Worm (Caenorhabditis elegans) whole organism, L4 larva: ENCODE data around the gene C18B12.4.

ENCODE experiments used
- F37D6.2 ChIP-seq: sonication (generic microtip); optimal IDR thresholded peaks from 2 replicates; lab custom pipeline; 2016; ENCODE audit warnings: mild to moderate bottlenecking, missing genetic modification characterization, missing compliant biosample characterization
- F49E8.2 ChIP-seq: sonication (generic microtip); optimal IDR thresholded peaks from 2 replicates; lab custom pipeline; 2016; ENCODE audit warnings: missing compliant biosample characterization, mild to moderate bottlenecking, missing genetic modification characterization, borderline replicate concordance
- R02D3.7 ChIP-seq: fragments of 150-350 bp; sonication (generic microtip); optimal IDR thresholded peaks from 3 replicates; lab custom pipeline; 2014; ENCODE audit warnings: missing biosample characterization, missing genetic modification characterization
- T20F7.1 ChIP-seq: fragments of 200-800 bp; sonication (Bioruptor generic); optimal IDR thresholded peaks from 2 replicates; lab custom pipeline; 2018; ENCODE audit warnings: mild to moderate bottlenecking, missing genetic modification characterization, missing compliant biosample characterization
- T26A8.4 ChIP-seq: fragments of 200-800 bp; sonication (Bioruptor generic); IDR thresholded peaks from 2 replicates; pipeline ENCODE4 v1.3.6; 2022; ENCODE audit warnings: missing genetic modification characterization, missing compliant biosample characterization
- Y48G9A.11 ChIP-seq: fragments of 200-800 bp; sonication (Bioruptor generic); IDR thresholded peaks from 2 replicates; pipeline ENCODE4 v1.3.6; 2022; ENCODE audit warnings: missing genetic modification reagents, missing genetic modification characterization, missing compliant biosample characterization
- Y5F2A.4 ChIP-seq: fragments of 200-800 bp; sonication (Bioruptor generic); optimal IDR thresholded peaks from 2 replicates; lab custom pipeline; 2018; ENCODE audit warnings: mild to moderate bottlenecking, missing genetic modification characterization, missing compliant biosample characterization
- ZK546.5 ChIP-seq, 2 experiments: sonication (generic microtip); optimal IDR thresholded peaks; 2 replicates each; lab custom pipeline; 2017; ENCODE audit warnings: missing biosample characterization in 2 of 2, missing genetic modification characterization in 2 of 2
- arid-1 ChIP-seq: fragments of 200-800 bp; sonication (Bioruptor generic); conservative IDR thresholded peaks from 2 replicates; pipeline ENCODE4 v1.3.6; 2022; ENCODE audit warnings: missing genetic modification reagents, missing genetic modification characterization, missing compliant biosample characterization
- attf-4 ChIP-seq: sonication (generic microtip); optimal IDR thresholded peaks from 3 replicates; lab custom pipeline; 2017; ENCODE audit warnings: missing biosample characterization, missing genetic modification characterization
- ceh-20 ChIP-seq: fragments of 200-800 bp; sonication (Bioruptor generic); IDR thresholded peaks from 2 replicates; pipeline ENCODE4 v1.3.6; 2022; ENCODE audit warnings: missing genetic modification reagents, missing genetic modification characterization, missing compliant biosample characterization
- ceh-44 ChIP-seq: fragments of 200-800 bp; sonication (Bioruptor generic); IDR thresholded peaks from 2 replicates; pipeline ENCODE4 v1.3.6; 2022; ENCODE audit warnings: missing genetic modification reagents, missing genetic modification characterization, missing compliant biosample characterization
- daf-8 ChIP-seq: fragments of 200-800 bp; sonication (Bioruptor generic); IDR thresholded peaks from 2 replicates; pipeline ENCODE4 v1.3.6; 2022; ENCODE audit warnings: missing genetic modification characterization, missing compliant biosample characterization
- dmd-6 ChIP-seq: fragments of 200-800 bp; sonication (Bioruptor generic); IDR thresholded peaks from 2 replicates; pipeline ENCODE4 v1.3.6; 2022; ENCODE audit warnings: missing genetic modification reagents, missing genetic modification characterization, missing compliant biosample characterization
- fkh-10 ChIP-seq: fragments of 150-350 bp; optimal IDR thresholded peaks from 2 replicates; lab custom pipeline; 2014; ENCODE audit warnings: missing biosample characterization, missing genetic modification reagents, missing genetic modification characterization
- hlh-11 ChIP-seq: fragments of 200-800 bp; sonication (Bioruptor generic); optimal IDR thresholded peaks from 2 replicates; lab custom pipeline; 2018; ENCODE audit warnings: mild to moderate bottlenecking, missing genetic modification characterization, missing compliant biosample characterization
- hmg-1.1 ChIP-seq: fragments of 200-800 bp; sonication (Bioruptor generic); IDR thresholded peaks from 2 replicates; pipeline ENCODE4 v1.3.6; 2022; ENCODE audit warnings: missing genetic modification reagents, missing genetic modification characterization, missing compliant biosample characterization
- lin-13 ChIP-seq: fragments of 150-350 bp; optimal IDR thresholded peaks from 2 replicates; lab custom pipeline; 2014; ENCODE audit warnings: missing biosample characterization, missing genetic modification reagents, missing genetic modification characterization
- lir-3 ChIP-seq: sonication (generic microtip); optimal IDR thresholded peaks from 2 replicates; lab custom pipeline; 2016; ENCODE audit warnings: mild to moderate bottlenecking, missing genetic modification characterization, missing compliant biosample characterization
- lsy-2 ChIP-seq, 2 experiments: fragments of 150-350 bp in 1 of 2; sonication (generic microtip) in 1 of 2; optimal IDR thresholded peaks; 2 replicates each; lab custom pipeline; 2014 to 2017; ENCODE audit warnings: missing biosample characterization in 2 of 2, missing genetic modification characterization in 2 of 2
- nhr-10 ChIP-seq: fragments of 150-350 bp; optimal IDR thresholded peaks from 2 replicates; lab custom pipeline; 2014; ENCODE audit warnings: missing biosample characterization, missing genetic modification characterization
- nhr-25 ChIP-seq: sonication (generic microtip); optimal IDR thresholded peaks from 2 replicates; lab custom pipeline; 2017; ENCODE audit warnings: missing genetic modification characterization, mild to moderate bottlenecking, missing compliant biosample characterization, antibody characterized with exemption, moderate library complexity, borderline replicate concordance; ENCODE audit not compliant: insufficient read depth
- nhr-28 ChIP-seq: fragments of 150-350 bp; optimal IDR thresholded peaks from 2 replicates; lab custom pipeline; 2014; ENCODE audit warnings: missing biosample characterization, missing genetic modification characterization
- nhr-41 ChIP-seq: fragments of 200-800 bp; sonication (Bioruptor generic); IDR thresholded peaks from 2 replicates; pipeline ENCODE4 v1.3.6; 2022; ENCODE audit warnings: missing genetic modification reagents, missing genetic modification characterization, missing compliant biosample characterization
- pqm-1 ChIP-seq: sonication (generic microtip); optimal IDR thresholded peaks from 2 replicates; lab custom pipeline; 2017; ENCODE audit warnings: missing biosample characterization, missing genetic modification characterization
- spr-3 ChIP-seq: fragments of 200-800 bp; sonication (Bioruptor generic); optimal IDR thresholded peaks from 2 replicates; lab custom pipeline; 2018; ENCODE audit warnings: mild to moderate bottlenecking, missing genetic modification characterization, missing compliant biosample characterization
- tag-97 ChIP-seq: fragments of 200-800 bp; sonication (Bioruptor generic); IDR thresholded peaks from 2 replicates; pipeline ENCODE4 v1.3.6; 2022; ENCODE audit warnings: missing genetic modification characterization, missing compliant biosample characterization
- unc-39 ChIP-seq: sonication (generic microtip); optimal IDR thresholded peaks from 2 replicates; lab custom pipeline; 2017; ENCODE audit warnings: missing biosample characterization, missing genetic modification characterization
- unc-62 ChIP-seq, 3 experiments: fragments of 150-350 bp in 1 of 3; sonication (generic microtip); optimal IDR thresholded peaks in 2 of 3; peaks in 1 of 3; 1 replicate in 1 of 3; 2 replicates in 2 of 3; lab custom pipeline; 2014 to 2017; ENCODE audit warnings: missing biosample characterization in 3 of 3, missing genetic modification characterization in 3 of 3, missing genetic modification reagents in 3 of 3, missing genotype in 1 of 3
- vab-7 ChIP-seq: fragments of 200-800 bp; sonication (Bioruptor generic); IDR thresholded peaks from 2 replicates; pipeline ENCODE4 v1.3.6; 2022; ENCODE audit warnings: missing genetic modification reagents, missing genetic modification characterization, missing compliant biosample characterization
- zfp-2 ChIP-seq: sonication (generic microtip); optimal IDR thresholded peaks from 2 replicates; lab custom pipeline; 2016; ENCODE audit warnings: mild to moderate bottlenecking, missing genetic modification characterization, missing compliant biosample characterization
- ztf-11 ChIP-seq: fragments of 150-350 bp; optimal IDR thresholded peaks from 2 replicates; lab custom pipeline; 2014; ENCODE audit warnings: missing biosample characterization, missing genetic modification characterization

The C18B12.4 gene

ce11 chrX:15003891-15004550 is 36.4 kb downstream of the C18B12.4 start, which contains the start of gene slc-25A18.1:
slc-25A18.1 (minus strand) TSS chrX:15003941.
- TF ChIP-seq hlh-11 (tag; lab: Kevin White, UChicago) (no peak), nhr-41 (no peak), unc-39 (tag; lab: Kevin White, UChicago) (no peak), dmd-6 (peak; percentile 17; the same call in 1 of the 2 replicates), tag-97 (GFP tag; lab: Robert Waterston, UW) (no peak), daf-8 (no peak), pqm-1 (peak; percentile 58), spr-3 (GFP tag; lab: Kevin White, UChicago) (no peak)

ce11 chrX:14999101-14999500 is 41.3 kb downstream of the C18B12.4 start, which contains the start of gene cutl-3:
cutl-3 (minus strand) TSS chrX:14999201.
- no peak for TF ChIP-seq lir-3
- TF ChIP-seq ceh-20 (GFP tag; lab: Robert Waterston, UW) = no peak
- no peak for TF ChIP-seq unc-62 (GFP tag; optimal IDR thresholded peaks at IDR 0.05 in 1 of 2; lab: Kevin White, UChicago)
- no peak for TF ChIP-seq unc-62 (tag; optimal IDR thresholded peaks at IDR 0.05; lab: Kevin White, UChicago)
- TF ChIP-seq hmg-1.1 (GFP tag; lab: Robert Waterston, UW) = no peak
- TF ChIP-seq lin-13 (GFP tag; lab: Kevin White, UChicago) = no peak
- TF ChIP-seq vab-7 (GFP tag; lab: Robert Waterston, UW) = no peak
- TF ChIP-seq Y5F2A.4 = no peak
- TF ChIP-seq attf-4 (tag; lab: Kevin White, UChicago) = no peak
- no peak for TF ChIP-seq F37D6.2
- no peak for TF ChIP-seq arid-1
- no peak for TF ChIP-seq lsy-2 (tag; optimal IDR thresholded peaks at IDR 0.05; lab: Kevin White, UChicago)
- TF ChIP-seq nhr-25 = no peak

ce11 chrX:14993744-14994143 is 46.7 kb downstream of the C18B12.4 start:
- TF ChIP-seq T26A8.4 (GFP tag; lab: Robert Waterston, UW) (no peak), fkh-10 (peak; percentile 6)

- no peak for TF ChIP-seq lir-3
- TF ChIP-seq unc-62 (GFP tag; optimal IDR thresholded peaks at IDR 0.05 in 1 of 2; lab: Kevin White, UChicago) = no peak
- no peak for TF ChIP-seq unc-62 (tag; optimal IDR thresholded peaks at IDR 0.05; lab: Kevin White, UChicago)
- no peak for TF ChIP-seq hlh-11 (tag; lab: Kevin White, UChicago)
- TF ChIP-seq Y48G9A.11 = no peak
- no peak for TF ChIP-seq ZK546.5 (tag; optimal IDR thresholded peaks at IDR 0.05; lab: Kevin White, UChicago)
- no peak for TF ChIP-seq R02D3.7 (tag; lab: Kevin White, UChicago)
- no peak for TF ChIP-seq zfp-2 (tag; lab: Kevin White, UChicago)
- TF ChIP-seq F49E8.2 (tag; lab: Kevin White, UChicago) = no peak
- TF ChIP-seq ztf-11 (tag; lab: Kevin White, UChicago) = no peak
- TF ChIP-seq F37D6.2 = no peak
- TF ChIP-seq T20F7.1 (GFP tag; lab: Kevin White, UChicago) = no peak
- TF ChIP-seq nhr-28 = no peak
These were observed 49.1 kb downstream of the C18B12.4 start, which contains the start of gene iglr-1 for ce11 chrX:14991280-14991679. iglr-1 (minus strand) TSS chrX:14991380.

- TF ChIP-seq ceh-44 (no peak), nhr-10 (no peak)
These were observed 52.2 kb downstream of the C18B12.4 start for ce11 chrX:14988160-14988559.
